Fruit fly (Drosophila melanogaster): Measurements from ENCODE around the gene CG42521.

Gene CG42521

DNA sequence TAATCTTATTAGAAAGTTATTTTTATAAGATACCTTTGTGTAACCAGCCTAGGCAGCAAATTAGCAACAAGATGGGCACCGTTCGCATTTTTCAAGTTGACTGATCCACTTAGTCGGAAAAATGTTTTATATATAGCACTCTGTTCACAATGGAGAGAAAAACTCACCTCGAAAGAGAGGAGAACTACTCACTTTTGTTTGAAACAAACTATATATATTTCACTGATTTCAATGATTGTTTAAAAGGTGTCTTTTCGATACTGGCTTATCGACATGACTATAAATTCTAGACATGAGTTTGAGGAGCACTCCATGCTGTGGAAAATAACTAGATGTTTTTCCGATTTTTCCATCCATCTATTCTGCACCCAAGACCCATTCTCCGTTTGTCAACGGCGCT is at the start of gene CG42521:
TSS of gene CG42521 (minus strand) at position 101 of the 400 bp plus-strand sequence.
- no peak for TF ChIP-seq sima (GFP tag; optimal IDR thresholded peaks at IDR 0.05)
- TF ChIP-seq CG5245 (GFP tag; optimal IDR thresholded peaks at IDR 0.05): no peak
- no peak for TF ChIP-seq zfh1 (GFP tag; IDR thresholded peaks at IDR 0.05)
- no peak for TF ChIP-seq toy (GFP tag; IDR thresholded peaks at IDR 0.05)
- no peak for TF ChIP-seq wek (GFP tag; optimal IDR thresholded peaks at IDR 0.05)
- TF ChIP-seq croc (GFP tag; conservative IDR thresholded peaks at IDR 0.05): no peak
- no peak for TF ChIP-seq Myb (GFP tag; optimal IDR thresholded peaks at IDR 0.05)
- no peak for TF ChIP-seq cwo (GFP tag; optimal IDR thresholded peaks at IDR 0.05)
- TF ChIP-seq Sry-β (GFP tag; optimal IDR thresholded peaks at IDR 0.05): no peak
- TF ChIP-seq CG8478 (optimal IDR thresholded peaks at IDR 0.05): no peak
- no peak for TF ChIP-seq Ravus (GFP tag; IDR thresholded peaks at IDR 0.05)
- TF ChIP-seq twi (tag; optimal IDR thresholded peaks at IDR 0.05): no peak

DNA sequence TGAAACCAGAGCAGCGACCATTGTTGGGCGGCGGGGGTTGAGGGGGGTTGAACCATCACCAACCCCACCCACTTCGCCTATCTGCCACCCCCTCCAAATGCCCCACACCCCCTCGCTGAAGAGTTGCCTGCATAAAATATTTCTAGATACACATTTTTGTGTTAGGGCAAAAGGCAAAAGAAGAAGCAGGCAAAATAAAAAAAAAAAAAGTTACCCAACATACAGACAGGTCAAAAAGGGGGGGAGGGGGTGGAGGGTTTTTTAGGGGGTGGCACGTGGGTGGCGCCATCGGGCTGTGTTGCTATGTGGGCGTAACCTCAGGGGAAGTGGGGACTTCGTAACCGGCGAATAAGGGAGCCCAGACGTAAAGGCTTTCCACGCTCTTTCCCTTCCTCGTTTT is 49.2 kb upstream of the CG42521 start:
- TF ChIP-seq gsb-n (tag; optimal IDR thresholded peaks at IDR 0.05): no peak
- TF ChIP-seq crol (GFP tag; IDR thresholded peaks at IDR 0.05): peak; percentile 90
- TF ChIP-seq Med (GFP tag): peak; percentile 15
- 0 out of 3 replicates have a peak, but pooled peaks have one; percentile 21 for TF ChIP-seq Dbx (GFP tag; IDR thresholded peaks at IDR 0.05)
- TF ChIP-seq Hey (tag; optimal IDR thresholded peaks at IDR 0.05): peak; percentile 39
- peak; percentile 22 for TF ChIP-seq CG17385 (GFP tag; optimal IDR thresholded peaks at IDR 0.05)
- TF ChIP-seq abd-A (tag; optimal IDR thresholded peaks at IDR 0.05): peak; percentile 87
- TF ChIP-seq Fer3 (tag; optimal IDR thresholded peaks at IDR 0.05): no peak
- TF ChIP-seq CG7357 (GFP tag; IDR thresholded peaks at IDR 0.05): no peak
- TF ChIP-seq Pdp1 (GFP tag; optimal IDR thresholded peaks at IDR 0.05): no peak
- 0 out of 3 replicates have a peak, but pooled peaks have one; percentile 30 for TF ChIP-seq ci (GFP tag; IDR thresholded peaks at IDR 0.05)
- no peak for TF ChIP-seq zfh1 (GFP tag; IDR thresholded peaks at IDR 0.05)
- no peak for TF ChIP-seq slp2 (GFP tag; optimal IDR thresholded peaks at IDR 0.05)
- no peak for TF ChIP-seq nau (GFP tag; optimal IDR thresholded peaks at IDR 0.05)
- no peak for TF ChIP-seq Lpt (GFP tag; optimal IDR thresholded peaks at IDR 0.05)
- TF ChIP-seq CG14667 (GFP tag; IDR thresholded peaks at IDR 0.05): no peak
- TF ChIP-seq CG1792 (GFP tag; optimal IDR thresholded peaks at IDR 0.05): no peak
- peak; percentile 49; the same call in 2 of the 3 replicates for TF ChIP-seq sr (GFP tag; IDR thresholded peaks at IDR 0.05)
- no peak for TF ChIP-seq CG1233 (GFP tag; optimal IDR thresholded peaks at IDR 0.05)
- TF ChIP-seq Max (GFP tag; optimal IDR thresholded peaks at IDR 0.05): no peak
- TF ChIP-seq CG17612 (GFP tag; IDR thresholded peaks at IDR 0.05): no peak
- TF ChIP-seq chm (GFP tag; IDR thresholded peaks at IDR 0.05): 0 out of 2 replicates have a peak, but pooled peaks have one; percentile 32
- peak; percentile 11 for TF ChIP-seq sqz (GFP tag; optimal IDR thresholded peaks at IDR 0.05)
- no peak for TF ChIP-seq hth (optimal IDR thresholded peaks at IDR 0.05)
- no peak for TF ChIP-seq ttk (GFP tag; IDR thresholded peaks at IDR 0.05)
- TF ChIP-seq otp (GFP tag; IDR thresholded peaks at IDR 0.05): no peak
- TF ChIP-seq CG14050 (GFP tag; IDR thresholded peaks at IDR 0.05): no peak
- no peak for TF ChIP-seq pnt (GFP tag; optimal IDR thresholded peaks at IDR 0.05)
- no peak for TF ChIP-seq Myb (GFP tag; optimal IDR thresholded peaks at IDR 0.05)
- TF ChIP-seq run (tag; optimal IDR thresholded peaks at IDR 0.05): no peak
- no peak for TF ChIP-seq Gug (GFP tag; IDR thresholded peaks at IDR 0.05)
- no peak for TF ChIP-seq dmrt99B (tag; optimal IDR thresholded peaks at IDR 0.05)
- no peak for TF ChIP-seq shn (GFP tag; optimal IDR thresholded peaks at IDR 0.05)
- peak; percentile 5; the same call in 1 of the 2 replicates for TF ChIP-seq Rfx (GFP tag; IDR thresholded peaks at IDR 0.05)
- TF ChIP-seq disco-r (GFP tag; optimal IDR thresholded peaks at IDR 0.05): no peak
- TF ChIP-seq CG11723 (GFP tag; optimal IDR thresholded peaks at IDR 0.05): no peak
- TF ChIP-seq CG32767 (GFP tag; IDR thresholded peaks at IDR 0.05): peak; percentile 68; the same call in 1 of the 2 replicates
- no peak for TF ChIP-seq nerfin-1 (tag; optimal IDR thresholded peaks at IDR 0.05)
- TF ChIP-seq Adf1 (GFP tag; IDR thresholded peaks at IDR 0.05): peak; percentile 42; the same call in 1 of the 2 replicates
- TF ChIP-seq CG13894 (tag; optimal IDR thresholded peaks at IDR 0.05): peak; percentile 50
- TF ChIP-seq BEAF-32 (GFP tag; optimal IDR thresholded peaks at IDR 0.05): no peak
